Worm (Caenorhabditis elegans): ENCODE measurements around the gene srbc-13.

ce11 chrV:808260-808659 is 39.4 kb upstream of the srbc-13 start:
- TF ChIP-seq aha-1 (tag) (no peak), jun-1 (tag; optimal IDR thresholded peaks at IDR 0.05) (no peak), skn-1 (tag; optimal IDR thresholded peaks at IDR 0.05) (no peak), dpl-1 (GFP tag; optimal IDR thresholded peaks at IDR 0.05) (no peak), ces-1 (GFP tag; optimal IDR thresholded peaks at IDR 0.05) (no peak)
